Fruit fly (Drosophila melanogaster) whole organism, wandering third instar larva: ENCODE measurements around the gene CG14540.

Source experiments
- Abd-B ChIP-seq: fragments of >200 bp; optimal IDR thresholded peaks from 2 replicates; lab custom pipeline; 2017; ENCODE audit warnings: missing biosample characterization, missing genetic modification characterization
- CG32264 ChIP-seq: fragments of 200-800 bp; sonication (Bioruptor generic); optimal IDR thresholded peaks from 2 replicates; lab custom pipeline; 2016; ENCODE audit warnings: missing biosample characterization, missing genetic modification characterization
- CrebA ChIP-seq: fragments of 200-800 bp; sonication (Bioruptor generic); optimal IDR thresholded peaks from 2 replicates; lab custom pipeline; 2016; ENCODE audit warnings: missing biosample characterization, mild to moderate bottlenecking, missing genetic modification characterization, borderline replicate concordance
- Dfd ChIP-seq: fragments of >200 bp; optimal IDR thresholded peaks from 2 replicates; lab custom pipeline; 2017; ENCODE audit warnings: missing biosample characterization, missing genetic modification characterization
- Dif ChIP-seq: fragments of 200-275, 200-300 bp; sonication (Bioruptor generic); optimal IDR thresholded peaks from 2 replicates; lab custom pipeline; 2018; ENCODE audit warnings: missing biosample characterization, missing genetic modification characterization; ENCODE audit not compliant: partially characterized antibody
- GATAd ChIP-seq: sonication (Bioruptor generic); optimal IDR thresholded peaks from 2 replicates; lab custom pipeline; 2016; ENCODE audit warnings: missing biosample characterization, missing genetic modification characterization
- Hr78 ChIP-seq: fragments of >200 bp; optimal IDR thresholded peaks from 2 replicates; lab custom pipeline; 2017; ENCODE audit warnings: missing biosample characterization, missing genetic modification characterization
- Hr83 ChIP-seq: fragments of 200-300 bp; sonication (Bioruptor generic); optimal IDR thresholded peaks from 2 replicates; lab custom pipeline; 2016; ENCODE audit warnings: missing biosample characterization, mild to moderate bottlenecking, missing genetic modification characterization, moderate library complexity; ENCODE audit not compliant: poor library complexity, severe bottlenecking
- Jra ChIP-seq: sonication (Bioruptor generic); optimal IDR thresholded peaks from 2 replicates; lab custom pipeline; 2016; ENCODE audit warnings: missing biosample characterization, missing genetic modification characterization
- Mio ChIP-seq: sonication (Bioruptor generic); optimal IDR thresholded peaks from 2 replicates; lab custom pipeline; 2016; ENCODE audit warnings: missing biosample characterization, missing genetic modification characterization
- Myc ChIP-seq: fragments of >200 bp; optimal IDR thresholded peaks from 2 replicates; lab custom pipeline; 2017
- Rel ChIP-seq, 2 experiments: fragments of 200-800 bp; sonication (Bioruptor generic) in 1 of 2; optimal IDR thresholded peaks; 2 replicates in 1 of 2; 3 replicates in 1 of 2; lab custom pipeline; 2016 to 2019; ENCODE audit warnings: mild to moderate bottlenecking in 2 of 2, missing biosample characterization in 2 of 2, missing genetic modification characterization in 2 of 2, moderate library complexity in 1 of 2
- Sp1 ChIP-seq: fragments of 200-800 bp; sonication (Bioruptor generic); optimal IDR thresholded peaks from 3 replicates; lab custom pipeline; 2019; ENCODE audit warnings: missing biosample characterization, mild to moderate bottlenecking, missing genetic modification characterization, moderate library complexity
- Vsx2 ChIP-seq: fragments of 200-300, 225-300 bp; sonication (Bioruptor generic); optimal IDR thresholded peaks from 2 replicates; lab custom pipeline; 2018; ENCODE audit warnings: missing biosample characterization, missing genetic modification characterization; ENCODE audit not compliant: partially characterized antibody
- br ChIP-seq: fragments of 200-800 bp; sonication (Bioruptor generic); optimal IDR thresholded peaks from 2 replicates; lab custom pipeline; 2016; ENCODE audit warnings: missing biosample characterization, missing genetic modification characterization
- brk ChIP-seq: fragments of 200-800 bp; sonication (Bioruptor generic); optimal IDR thresholded peaks from 2 replicates; lab custom pipeline; 2016; ENCODE audit warnings: missing biosample characterization, mild to moderate bottlenecking, missing genetic modification characterization
- dmrt93B ChIP-seq: fragments of 200-800 bp; sonication (Bioruptor generic); optimal IDR thresholded peaks from 2 replicates; lab custom pipeline; 2018; ENCODE audit warnings: missing biosample characterization, mild to moderate bottlenecking, missing genetic modification characterization
- dsf ChIP-seq: sonication (Bioruptor generic); optimal IDR thresholded peaks from 2 replicates; lab custom pipeline; 2016; ENCODE audit warnings: missing biosample characterization, missing genetic modification characterization, borderline replicate concordance
- foxo ChIP-seq, 2 experiments: fragments of 200-800 bp; sonication (Bioruptor generic); optimal IDR thresholded peaks; 2 replicates in 1 of 2; 3 replicates in 1 of 2; lab custom pipeline; 2016 to 2017; ENCODE audit warnings: missing biosample characterization in 2 of 2, missing genetic modification characterization in 2 of 2
- fru ChIP-seq: fragments of 200-800 bp; sonication (Bioruptor generic); optimal IDR thresholded peaks from 3 replicates; lab custom pipeline; 2016; ENCODE audit warnings: missing biosample characterization, mild to moderate bottlenecking, missing genetic modification characterization
- h ChIP-seq: fragments of 200-800 bp; sonication (Bioruptor generic); optimal IDR thresholded peaks from 3 replicates; lab custom pipeline; 2016; ENCODE audit warnings: missing biosample characterization, mild to moderate bottlenecking, missing genetic modification characterization
- jim ChIP-seq: fragments of 175-275, 200-325 bp; sonication (Bioruptor generic); optimal IDR thresholded peaks from 2 replicates; lab custom pipeline; 2016; ENCODE audit warnings: missing biosample characterization, mild to moderate bottlenecking, missing genetic modification characterization
- psq ChIP-seq: fragments of 200-800 bp; sonication (Bioruptor generic); optimal IDR thresholded peaks from 3 replicates; lab custom pipeline; 2017; ENCODE audit warnings: missing biosample characterization, mild to moderate bottlenecking, missing genetic modification characterization, moderate library complexity
- rgr ChIP-seq: fragments of 200-800 bp; sonication (Bioruptor generic); optimal IDR thresholded peaks from 3 replicates; lab custom pipeline; 2016; ENCODE audit warnings: missing biosample characterization, mild to moderate bottlenecking, missing genetic modification characterization
- woc ChIP-seq: sonication (Bioruptor generic); optimal IDR thresholded peaks from 2 replicates; lab custom pipeline; 2016; ENCODE audit warnings: missing biosample characterization, mild to moderate bottlenecking, missing genetic modification characterization

Gene CG14540

dm6 chr3R:26008892-26009539 lies 49.9 kb downstream of the CG14540 start (continued):
- TF ChIP-seq CG32264 (GFP tag; lab: Kevin White, UChicago) = peak; percentile 96
- peak; percentile 88 to 97 for TF ChIP-seq foxo (GFP tag; optimal IDR thresholded peaks at IDR 0.05; lab: Kevin White, UChicago)

- TF ChIP-seq foxo (GFP tag; optimal IDR thresholded peaks at IDR 0.05; lab: Kevin White, UChicago) (no peak), GATAd (GFP tag; lab: Kevin White, UChicago) (no peak), rgr (GFP tag; lab: Kevin White, UChicago) (no peak), Dfd (GFP tag; lab: Kevin White, UChicago) (no peak), brk (GFP tag; lab: Kevin White, UChicago) (no peak), dmrt93B (GFP tag; lab: Kevin White, UChicago) (no peak), Abd-B (GFP tag; lab: Kevin White, UChicago) (no peak), CrebA (GFP tag; lab: Kevin White, UChicago) (no peak), dsf (GFP tag; lab: Kevin White, UChicago) (no peak), Dif (GFP tag; lab: Kevin White, UChicago) (no peak), Hr78 (GFP tag; lab: Kevin White, UChicago) (no peak), Mio (no peak), Hr83 (GFP tag; lab: Kevin White, UChicago) (no peak), Myc (lab: Kevin White, UChicago) (no peak), Jra (GFP tag; lab: Kevin White, UChicago) (no peak), Sp1 (no peak), fru (GFP tag; lab: Kevin White, UChicago) (no peak), br (GFP tag; lab: Kevin White, UChicago) (no peak), jim (GFP tag; lab: Kevin White, UChicago) (no peak)
- TF ChIP-seq, all 38 proteins: peak for 0
Measured at dm6 chr3R:26009766-26010414, 50.8 kb downstream of the CG14540 start.

- TF ChIP-seq Rel (GFP tag; optimal IDR thresholded peaks at IDR 0.05; lab: Kevin White, UChicago) = no peak
- TF ChIP-seq Rel (tag; optimal IDR thresholded peaks at IDR 0.05; lab: Kevin White, UChicago) = peak; percentile 40
- TF ChIP-seq fru (GFP tag; lab: Kevin White, UChicago) = peak; percentile 28
- no peak for TF ChIP-seq Jra (GFP tag; lab: Kevin White, UChicago)
- no peak for TF ChIP-seq rgr (GFP tag; lab: Kevin White, UChicago)
- no peak for TF ChIP-seq GATAd (GFP tag; lab: Kevin White, UChicago)
- peak; percentile 57 for TF ChIP-seq Dif (GFP tag; lab: Kevin White, UChicago)
- peak; percentile 44 for TF ChIP-seq Vsx2 (GFP tag; lab: Kevin White, UChicago)
- TF ChIP-seq woc (GFP tag; lab: Kevin White, UChicago) = peak; percentile 8
- peak; percentile 11 for TF ChIP-seq br (GFP tag; lab: Kevin White, UChicago)
- TF ChIP-seq Hr78 (GFP tag; lab: Kevin White, UChicago) = no peak
- no peak for TF ChIP-seq CG32264 (GFP tag; lab: Kevin White, UChicago)
- no peak for TF ChIP-seq psq (GFP tag; lab: Kevin White, UChicago)
- no peak for TF ChIP-seq dmrt93B (GFP tag; lab: Kevin White, UChicago)
- TF ChIP-seq Hr83 (GFP tag; lab: Kevin White, UChicago) = peak; percentile 2
- TF ChIP-seq CrebA (GFP tag; lab: Kevin White, UChicago) = peak; percentile 33
- TF ChIP-seq Myc (lab: Kevin White, UChicago) = no peak
- TF ChIP-seq h (GFP tag; lab: Kevin White, UChicago) = no peak
- TF ChIP-seq Sp1 = peak; percentile 17
Measured at dm6 chr3R:26010628-26011027, 51.5 kb downstream of the CG14540 start.
